Fruit fly (Drosophila melanogaster) whole organism: Measurements from ENCODE around the gene Diedel.

Source experiments
- CG8478 ChIP-seq: fragments of >200 bp; optimal IDR thresholded peaks from 2 replicates; lab custom pipeline; 2018; ENCODE audit warnings: inconsistent platforms
- Dll ChIP-seq: fragments of >200 bp; optimal IDR thresholded peaks from 2 replicates; lab custom pipeline; 2017
- EcR ChIP-seq, 2 experiments: fragments of >200 bp; optimal IDR thresholded peaks; 2 replicates each; lab custom pipeline; 2017; ENCODE audit warnings: missing biosample characterization in 2 of 2, missing genetic modification characterization in 2 of 2, missing genetic modification reagents in 2 of 2
- pan ChIP-seq: fragments of >200 bp; optimal IDR thresholded peaks from 2 replicates; lab custom pipeline; 2017
- psq ChIP-seq: fragments of >200 bp; optimal IDR thresholded peaks from 2 replicates; lab custom pipeline; 2017
- usp ChIP-seq: fragments of >200 bp; optimal IDR thresholded peaks from 2 replicates; lab custom pipeline; 2017; ENCODE audit warnings: missing biosample characterization, missing genetic modification characterization, mixed read lengths

DNA sequence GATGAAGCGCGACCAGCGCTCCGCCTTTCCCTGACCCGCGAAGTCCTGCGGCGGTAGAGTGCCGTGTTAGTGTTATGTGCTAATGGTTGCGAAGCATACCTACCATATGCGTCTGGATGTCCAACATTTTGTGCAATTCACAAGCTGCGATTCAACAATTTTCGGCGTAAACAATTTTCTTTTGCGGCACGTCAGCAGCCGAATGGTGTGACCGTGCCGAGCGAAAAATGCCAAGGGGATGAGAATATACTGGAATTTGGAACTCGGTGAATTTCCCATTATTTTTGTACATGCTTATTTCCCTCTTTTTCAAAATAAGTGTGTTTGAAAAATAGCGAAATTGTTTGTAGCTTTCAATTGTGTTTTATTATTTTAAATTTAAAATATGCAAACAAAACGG lies 2.7 kb upstream of the Diedel start, which contains the start of gene Spase12:
- TF ChIP-seq psq (lab: Kevin White, UChicago) (no peak), usp (GFP tag; lab: Kevin White, UChicago) (no peak), EcR (GFP tag; optimal IDR thresholded peaks at IDR 0.05; lab: Kevin White, UChicago) (no peak), CG8478 (lab: Kevin White, UChicago) (no peak), pan (lab: Kevin White, UChicago) (no peak), Dll (lab: Kevin White, UChicago) (no peak)
